Fruit fly (Drosophila melanogaster): Measurements from ENCODE around the gene Sod1.

The Sod1 gene

DNA sequence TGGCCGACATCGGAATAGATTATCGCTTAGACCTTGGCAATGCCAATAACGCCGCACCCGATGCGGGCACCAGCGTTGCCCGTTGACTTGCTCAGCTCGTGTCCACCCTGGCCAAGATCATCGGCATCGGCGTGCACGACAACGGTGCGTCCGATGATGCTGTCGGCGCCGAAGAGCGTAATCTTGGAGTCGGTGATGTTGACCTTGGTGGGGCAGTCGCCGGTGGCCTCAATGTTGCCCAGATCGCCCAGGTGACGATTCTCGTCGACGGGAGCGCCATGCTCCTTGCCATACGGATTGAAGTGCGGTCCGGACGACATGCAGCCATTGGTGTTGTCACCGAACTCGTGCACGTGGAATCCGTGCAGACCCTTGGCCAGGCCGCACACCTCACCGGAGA lies 1.1 kb downstream of the Sod1 start:
- TF ChIP-seq psq (optimal IDR thresholded peaks at IDR 0.05), result no peak
- no peak for TF ChIP-seq CG8478 (optimal IDR thresholded peaks at IDR 0.05)
- TF ChIP-seq EcR (GFP tag; optimal IDR thresholded peaks at IDR 0.05), result no peak
- no peak for TF ChIP-seq usp (GFP tag; optimal IDR thresholded peaks at IDR 0.05)
- TF ChIP-seq Dll (optimal IDR thresholded peaks at IDR 0.05), result no peak
- no peak for TF ChIP-seq pan (optimal IDR thresholded peaks at IDR 0.05)

DNA sequence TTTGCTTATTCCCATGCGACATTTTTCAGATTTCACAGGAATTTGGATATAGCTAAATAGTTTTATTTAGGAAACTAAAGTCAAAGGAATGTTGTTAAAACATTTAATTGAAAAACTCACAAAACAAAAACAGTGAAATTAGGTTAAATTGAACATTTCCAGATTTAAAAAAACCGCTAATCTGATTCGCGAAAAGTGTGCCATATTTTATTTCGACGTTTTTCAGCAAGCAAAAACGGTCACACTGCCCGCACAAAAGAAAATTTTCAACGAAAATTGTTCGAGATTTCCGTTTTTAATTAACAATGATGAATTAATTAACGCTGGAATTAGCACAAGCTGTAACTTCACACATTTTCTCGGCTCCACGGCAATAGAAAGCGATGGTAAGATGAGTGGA lies 4.1 kb downstream of the Sod1 start, which contains the start of the genes CG34012 and emei:
Gene CG34012, minus strand, starts transcription at position 52 of the 400 bp plus-strand sequence.
Gene emei, plus strand, starts transcription at position 237 of the 400 bp plus-strand sequence.
- TF ChIP-seq pan (optimal IDR thresholded peaks at IDR 0.05), result no peak
- no peak for TF ChIP-seq CG8478 (optimal IDR thresholded peaks at IDR 0.05)
- no peak for TF ChIP-seq Dll (optimal IDR thresholded peaks at IDR 0.05)
- TF ChIP-seq usp (GFP tag; optimal IDR thresholded peaks at IDR 0.05), result no peak
- TF ChIP-seq EcR (GFP tag; optimal IDR thresholded peaks at IDR 0.05), result no peak
- no peak for TF ChIP-seq psq (optimal IDR thresholded peaks at IDR 0.05)

- TF ChIP-seq pan (optimal IDR thresholded peaks at IDR 0.05) (no peak), CG8478 (optimal IDR thresholded peaks at IDR 0.05) (no peak), EcR (GFP tag; optimal IDR thresholded peaks at IDR 0.05) (no peak), usp (GFP tag; optimal IDR thresholded peaks at IDR 0.05) (no peak), psq (optimal IDR thresholded peaks at IDR 0.05) (no peak), Dll (optimal IDR thresholded peaks at IDR 0.05) (no peak)
These were observed 5.6 kb downstream of the Sod1 start, which contains the start of gene CG12522 for dm6 chr3L:11107935-11108334. CG12522 (plus strand) TSS chr3L:11108235.

DNA sequence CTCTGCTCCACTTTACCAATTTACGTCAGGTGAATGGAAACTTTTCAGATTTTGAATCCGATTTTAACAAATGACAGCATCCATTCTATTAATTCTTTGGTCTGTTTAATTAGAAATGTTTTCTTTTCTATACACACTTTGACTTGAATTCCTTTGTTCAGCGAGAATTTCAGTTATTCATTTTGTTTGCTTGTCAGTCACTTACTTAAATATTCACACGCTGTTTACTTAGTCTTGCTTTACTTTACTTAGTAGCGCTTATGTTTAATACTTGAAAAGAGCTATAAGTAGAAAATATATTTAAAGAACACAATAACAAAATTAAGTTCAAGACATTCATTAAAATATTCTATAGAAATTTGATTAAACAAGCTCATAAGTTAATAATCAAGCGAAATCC lies 6.1 kb downstream of the Sod1 start, which contains the start of gene CG32073:
Gene CG32073, minus strand, starts transcription at position 151 of the 400 bp plus-strand sequence.
- no peak for TF ChIP-seq CG8478 (optimal IDR thresholded peaks at IDR 0.05)
- no peak for TF ChIP-seq EcR (GFP tag; optimal IDR thresholded peaks at IDR 0.05)

dm6 chr3L:11103773-11104172 lies 9.8 kb downstream of the Sod1 start, which contains the start of gene CG32071:
CG32071 (minus strand) TSS chr3L:11103873.
- no peak for TF ChIP-seq usp (GFP tag; optimal IDR thresholded peaks at IDR 0.05)
- TF ChIP-seq pan (optimal IDR thresholded peaks at IDR 0.05), result no peak
- TF ChIP-seq Dll (optimal IDR thresholded peaks at IDR 0.05), result no peak
- no peak for TF ChIP-seq psq (optimal IDR thresholded peaks at IDR 0.05)
- no peak for TF ChIP-seq EcR (GFP tag; optimal IDR thresholded peaks at IDR 0.05)
- TF ChIP-seq CG8478 (optimal IDR thresholded peaks at IDR 0.05), result no peak

- TF ChIP-seq Dll (optimal IDR thresholded peaks at IDR 0.05), result no peak
- no peak for TF ChIP-seq CG8478 (optimal IDR thresholded peaks at IDR 0.05)
- TF ChIP-seq psq (optimal IDR thresholded peaks at IDR 0.05), result no peak
- TF ChIP-seq pan (optimal IDR thresholded peaks at IDR 0.05), result no peak
- TF ChIP-seq usp (GFP tag; optimal IDR thresholded peaks at IDR 0.05), result no peak
- no peak for TF ChIP-seq EcR (GFP tag; optimal IDR thresholded peaks at IDR 0.05)
These were observed 10.6 kb downstream of the Sod1 start, which contains the start of gene Elo68alpha for dm6 chr3L:11102930-11103329. Elo68alpha (minus strand) TSS chr3L:11103030.

- TF ChIP-seq CG8478 (optimal IDR thresholded peaks at IDR 0.05), result no peak
- no peak for TF ChIP-seq EcR (GFP tag; optimal IDR thresholded peaks at IDR 0.05)
- no peak for TF ChIP-seq psq (optimal IDR thresholded peaks at IDR 0.05)
- no peak for TF ChIP-seq usp (GFP tag; optimal IDR thresholded peaks at IDR 0.05)
- TF ChIP-seq Dll (optimal IDR thresholded peaks at IDR 0.05), result no peak
- no peak for TF ChIP-seq pan (optimal IDR thresholded peaks at IDR 0.05)
These were observed 11.9 kb downstream of the Sod1 start, which contains the start of gene Elo68beta for dm6 chr3L:11101598-11101997. Elo68beta (minus strand) TSS chr3L:11101698.

DNA sequence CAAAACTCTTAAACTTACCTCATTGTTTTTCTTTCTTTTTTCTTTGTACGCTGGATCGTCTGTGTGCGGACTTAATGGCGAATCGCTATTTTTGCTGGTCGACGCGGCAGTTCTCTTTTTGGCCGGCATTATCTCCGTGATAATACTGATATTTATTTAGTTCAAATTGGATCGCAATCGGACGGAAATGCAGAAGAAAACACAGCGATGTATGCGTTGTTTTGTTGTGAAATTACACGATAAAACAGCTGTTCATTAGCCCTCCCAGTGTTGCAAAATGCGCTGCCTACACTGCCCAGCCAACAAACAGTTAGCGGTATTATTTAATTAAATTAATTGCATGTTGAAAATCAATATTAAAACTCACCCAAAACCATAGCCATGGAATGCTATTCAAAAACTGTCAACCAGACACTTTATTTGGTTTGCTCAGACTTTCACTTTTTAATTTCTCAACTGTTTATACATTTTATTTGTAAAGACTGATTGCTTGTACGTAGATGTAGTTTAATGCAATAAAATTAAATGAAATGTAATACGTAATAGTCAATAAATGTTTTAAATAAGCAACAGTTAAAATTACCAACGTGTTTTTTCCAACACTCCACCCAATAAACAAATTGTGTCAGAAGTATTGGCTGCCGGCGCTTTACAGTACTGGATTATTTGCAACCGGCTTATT lies 15.4 kb downstream of the Sod1 start, which contains the start of the genes Irbp18 and APP-BP1:
Gene Irbp18, minus strand, starts transcription at position 205 of the 682 bp plus-strand sequence.
Gene APP-BP1, plus strand, starts transcription at position 431 of the 682 bp plus-strand sequence.
- TF ChIP-seq usp (GFP tag; optimal IDR thresholded peaks at IDR 0.05) (no peak), CG8478 (optimal IDR thresholded peaks at IDR 0.05) (no peak), psq (optimal IDR thresholded peaks at IDR 0.05) (no peak), Dll (optimal IDR thresholded peaks at IDR 0.05) (no peak), pan (optimal IDR thresholded peaks at IDR 0.05) (no peak), EcR (GFP tag; optimal IDR thresholded peaks at IDR 0.05) (no peak)

DNA sequence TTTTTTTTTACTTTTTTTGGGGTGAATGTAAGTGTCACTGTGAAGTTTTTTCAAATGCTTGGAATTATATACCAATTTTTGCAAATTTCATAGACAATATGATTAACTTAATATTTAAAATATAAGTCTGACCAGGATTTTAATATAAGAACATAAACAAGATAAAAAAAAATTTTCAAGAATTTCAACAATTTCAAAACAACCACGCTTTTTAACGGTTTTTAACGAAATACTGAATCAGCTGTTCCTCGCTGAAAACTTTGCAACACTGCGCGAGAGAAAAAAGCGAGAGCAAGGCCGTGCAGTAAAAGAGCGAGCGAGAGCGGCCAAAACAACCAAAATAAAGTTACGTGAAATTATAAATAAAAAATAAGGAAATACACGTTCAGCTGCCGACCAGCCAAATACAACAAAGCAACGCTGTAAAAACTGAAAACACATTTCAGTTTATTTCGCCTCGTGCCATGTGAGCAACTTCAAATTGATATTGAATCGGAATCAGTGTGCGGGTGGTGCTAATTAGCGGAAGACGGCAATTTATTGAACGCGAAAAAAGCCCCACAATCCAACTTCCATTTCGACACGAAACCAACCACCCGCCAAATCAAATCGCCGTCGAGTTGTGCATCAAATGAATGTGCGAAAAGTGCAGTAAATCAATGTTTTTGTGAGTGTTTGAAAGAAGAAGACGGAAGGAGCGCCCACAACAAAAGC lies 17.2 kb downstream of the Sod1 start, which contains the start of the genes CG46439, Iyd and CG33947:
Gene CG46439, minus strand, starts transcription at position 51 of the 714 bp plus-strand sequence.
Gene Iyd, minus strand, starts transcription at position 51 of the 714 bp plus-strand sequence.
Gene CG33947, plus strand, starts transcription at position 302 of the 714 bp plus-strand sequence.
- TF ChIP-seq CG8478 (optimal IDR thresholded peaks at IDR 0.05) (no peak), Dll (optimal IDR thresholded peaks at IDR 0.05) (no peak), psq (optimal IDR thresholded peaks at IDR 0.05) (no peak), pan (optimal IDR thresholded peaks at IDR 0.05) (no peak), EcR (GFP tag; optimal IDR thresholded peaks at IDR 0.05) (no peak), usp (GFP tag; optimal IDR thresholded peaks at IDR 0.05) (no peak)

dm6 chr3L:11094279-11094678 lies 19.3 kb downstream of the Sod1 start:
- TF ChIP-seq pan (optimal IDR thresholded peaks at IDR 0.05) (no peak), Dll (optimal IDR thresholded peaks at IDR 0.05) (no peak), usp (GFP tag; optimal IDR thresholded peaks at IDR 0.05) (no peak), CG8478 (optimal IDR thresholded peaks at IDR 0.05) (no peak), psq (optimal IDR thresholded peaks at IDR 0.05) (no peak), EcR (GFP tag; optimal IDR thresholded peaks at IDR 0.05) (no peak)

DNA sequence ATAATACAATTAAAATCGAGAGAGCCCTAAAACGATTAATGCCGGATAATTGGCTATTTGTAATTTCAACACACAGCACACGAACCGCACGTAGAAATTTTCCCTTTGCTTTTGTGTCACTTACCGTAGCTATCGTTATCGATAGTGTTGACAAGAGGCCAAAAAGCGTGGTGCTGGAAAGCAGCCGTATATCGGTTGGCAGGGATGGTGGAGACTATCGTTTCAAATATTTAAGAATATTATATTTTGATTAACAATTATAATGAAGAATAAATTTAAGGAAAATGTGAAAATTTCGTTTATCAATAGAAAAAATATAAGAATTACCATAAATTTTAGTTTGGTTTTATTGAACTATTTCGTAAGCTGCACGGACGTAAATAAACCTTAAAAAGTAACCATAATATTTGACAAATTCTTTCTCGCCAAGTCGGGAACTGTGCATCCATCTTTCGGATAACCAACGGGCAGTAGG lies 20.5 kb downstream of the Sod1 start, which contains the start of gene JIL-1:
Gene JIL-1, minus strand, starts transcription at position 148 of the 475 bp plus-strand sequence.
- TF ChIP-seq EcR (GFP tag; optimal IDR thresholded peaks at IDR 0.05) (no peak), psq (optimal IDR thresholded peaks at IDR 0.05) (no peak), CG8478 (optimal IDR thresholded peaks at IDR 0.05) (no peak), Dll (optimal IDR thresholded peaks at IDR 0.05) (no peak), usp (GFP tag; optimal IDR thresholded peaks at IDR 0.05) (no peak), pan (optimal IDR thresholded peaks at IDR 0.05) (no peak)

Measured in whole organism.